Fruit fly (Drosophila melanogaster): ENCODE results near the gene Ost48.

Ost48 gene

DNA sequence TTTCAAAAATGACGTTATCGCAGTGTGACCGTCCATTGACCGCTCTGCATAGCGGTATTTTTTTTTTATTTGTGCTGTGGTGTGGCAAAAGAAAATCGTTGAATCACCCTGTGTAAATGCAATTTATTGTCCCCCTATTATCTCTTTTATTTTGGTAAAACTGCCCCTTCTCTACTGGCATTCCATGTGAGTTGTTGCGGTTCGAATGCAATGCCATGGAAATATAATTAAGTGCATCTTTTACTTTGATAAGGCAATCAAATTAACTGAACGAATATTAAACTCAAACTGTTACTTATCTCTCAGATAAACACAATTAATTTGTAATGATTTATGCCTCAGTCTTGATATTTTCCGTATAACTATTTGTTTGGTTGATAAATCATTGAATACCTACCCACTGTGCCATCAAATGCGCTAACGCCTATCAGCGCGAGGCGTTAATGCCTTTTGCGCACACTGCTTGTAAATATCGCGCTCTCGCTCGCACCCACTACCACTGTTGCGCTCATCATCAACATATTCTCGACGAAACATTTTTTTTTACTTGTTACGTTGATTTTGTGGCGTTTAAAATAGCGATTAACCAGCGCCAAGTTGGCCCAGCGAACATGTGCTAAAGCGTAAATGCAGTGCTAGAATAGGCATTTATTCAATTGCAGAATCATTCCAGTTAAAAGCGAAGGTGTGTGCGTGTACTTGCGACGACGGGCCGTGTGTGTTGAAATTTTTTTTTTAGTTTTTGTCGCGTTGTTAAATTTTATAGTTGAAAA lies 49.1 kb downstream of the Ost48 start (continued):
- TF ChIP-seq CG14441 (GFP tag; IDR thresholded peaks at IDR 0.05) (peak; percentile 52; the same call in 1 of the 2 replicates), esg (GFP tag; conservative IDR thresholded peaks at IDR 0.05) (0 out of 2 replicates have a peak, but pooled peaks have one; percentile 32), cg (GFP tag; optimal IDR thresholded peaks at IDR 0.05) (peak; percentile 74), h (optimal IDR thresholded peaks at IDR 0.05) (no peak), CG6175 (GFP tag; IDR thresholded peaks at IDR 0.05) (no peak), CG2202 (tag; optimal IDR thresholded peaks at IDR 0.05) (no peak), gsb (GFP tag; IDR thresholded peaks at IDR 0.05) (no peak), CG12391 (tag; optimal IDR thresholded peaks at IDR 0.05) (peak; percentile 70), pros (GFP tag; optimal IDR thresholded peaks at IDR 0.05) (no peak), CG30431 (GFP tag; optimal IDR thresholded peaks at IDR 0.05) (peak; percentile 50), Mad (GFP tag; optimal IDR thresholded peaks at IDR 0.05) (peak; percentile 49), CkIIα-i1 (GFP tag; IDR thresholded peaks at IDR 0.05) (no peak), CG10321 (GFP tag; IDR thresholded peaks at IDR 0.05) (peak; percentile 35; the same call in 1 of the 2 replicates), Vsx1 (GFP tag; optimal IDR thresholded peaks at IDR 0.05) (no peak), eve (GFP tag; optimal IDR thresholded peaks at IDR 0.05) (no peak), HLH54F (GFP tag; optimal IDR thresholded peaks at IDR 0.05) (peak; percentile 55), mirr (GFP tag; optimal IDR thresholded peaks at IDR 0.05) (peak; percentile 3), Hmx (GFP tag; optimal IDR thresholded peaks at IDR 0.05) (no peak), dysf (GFP tag; IDR thresholded peaks at IDR 0.05) (peak; percentile 60; the same call in 2 of the 3 replicates), en (GFP tag; optimal IDR thresholded peaks at IDR 0.05) (no peak), seq (GFP tag; IDR thresholded peaks at IDR 0.05) (no peak), otp (GFP tag; IDR thresholded peaks at IDR 0.05) (0 out of 3 replicates have a peak, but pooled peaks have one; percentile 28), CG10267 (tag; optimal IDR thresholded peaks at IDR 0.05) (peak; percentile 58), ato (GFP tag; IDR thresholded peaks at IDR 0.05; ENCODE audit: partially characterized antibody) (no peak), CG9727 (GFP tag; optimal IDR thresholded peaks at IDR 0.05) (peak; percentile 72), bab2 (GFP tag; optimal IDR thresholded peaks at IDR 0.05) (peak; percentile 52), Fer2 (tag; optimal IDR thresholded peaks at IDR 0.05) (no peak), bsh (GFP tag; optimal IDR thresholded peaks at IDR 0.05) (peak in 1 of 2 experiments; percentile 41), CG4730 (GFP tag; IDR thresholded peaks at IDR 0.05) (no peak; the same call in 1 of the 2 replicates), HLH3B (GFP tag; IDR thresholded peaks at IDR 0.05) (0 out of 2 replicates have a peak, but pooled peaks have one; percentile 9), CG1233 (GFP tag; optimal IDR thresholded peaks at IDR 0.05) (peak; percentile 31), nmo (GFP tag; optimal IDR thresholded peaks at IDR 0.05) (peak; percentile 65), CG3065 (GFP tag; optimal IDR thresholded peaks at IDR 0.05) (no peak), CG31365 (tag; optimal IDR thresholded peaks at IDR 0.05) (peak; percentile 65), Taf1 (GFP tag; IDR thresholded peaks at IDR 0.05) (no peak; the same call in 1 of the 2 replicates), CG1529 (GFP tag; optimal IDR thresholded peaks at IDR 0.05) (no peak), CG6272 (GFP tag; IDR thresholded peaks at IDR 0.05) (no peak; the same call in 1 of the 2 replicates), CG13296 (GFP tag; optimal IDR thresholded peaks at IDR 0.05) (peak; percentile 6), Optix (GFP tag; IDR thresholded peaks at IDR 0.05) (peak; percentile 41; the same call in 1 of the 3 replicates), CG4328 (GFP tag; optimal IDR thresholded peaks at IDR 0.05) (no peak), stwl (tag; optimal IDR thresholded peaks at IDR 0.05) (peak; percentile 18), lilli (GFP tag; optimal IDR thresholded peaks at IDR 0.05) (peak; percentile 59), CG31388 (GFP tag; optimal IDR thresholded peaks at IDR 0.05) (no peak), Tbp (GFP tag; optimal IDR thresholded peaks at IDR 0.05) (no peak), CG12236 (GFP tag; optimal IDR thresholded peaks at IDR 0.05) (peak; percentile 40), Atf3 (GFP tag; optimal IDR thresholded peaks at IDR 0.05) (peak; percentile 27), dmrt11E (tag; optimal IDR thresholded peaks at IDR 0.05) (peak; percentile 63), Med (GFP tag) (peak; percentile 89), CG32532 (GFP tag; IDR thresholded peaks at IDR 0.05) (peak; percentile 40; the same call in 1 of the 2 replicates), sim (GFP tag; IDR thresholded peaks at IDR 0.05) (no peak)
